Worm (Caenorhabditis elegans) whole organism, L3 larva: ENCODE measurements around the gene nhr-254.

Experiments
- ceh-16 ChIP-seq: sonication (generic microtip); optimal IDR thresholded peaks from 2 replicates; lab custom pipeline; 2017; ENCODE audit warnings: missing biosample characterization, missing genetic modification characterization
- daf-12 ChIP-seq: fragments of 150-350 bp; optimal IDR thresholded peaks from 2 replicates; lab custom pipeline; 2014; ENCODE audit warnings: missing biosample characterization, missing genetic modification reagents, missing genetic modification characterization
- elt-2 ChIP-seq: sonication (generic microtip); optimal IDR thresholded peaks from 2 replicates; lab custom pipeline; 2016; ENCODE audit warnings: missing genetic modification reagents, mild to moderate bottlenecking, missing genetic modification characterization, missing compliant biosample characterization
- eor-1 ChIP-seq, 2 experiments: fragments of 150-350 bp; optimal IDR thresholded peaks; 2 replicates each; lab custom pipeline; 2014 to 2018; ENCODE audit warnings: missing biosample characterization in 2 of 2, missing genetic modification characterization in 2 of 2
- fkh-10 ChIP-seq: sonication (generic microtip); optimal IDR thresholded peaks from 2 replicates; lab custom pipeline; 2017; ENCODE audit warnings: missing biosample characterization, missing genetic modification reagents, missing genetic modification characterization
- fos-1 ChIP-seq: fragments of 150-350 bp; optimal IDR thresholded peaks from 2 replicates; lab custom pipeline; 2014; ENCODE audit warnings: missing biosample characterization, missing genetic modification characterization
- hmg-11 ChIP-seq: sonication (generic microtip); optimal IDR thresholded peaks from 2 replicates; lab custom pipeline; 2016; ENCODE audit warnings: missing genetic modification characterization, missing compliant biosample characterization
- nhr-77 ChIP-seq: fragments of 150-350 bp; optimal IDR thresholded peaks from 2 replicates; lab custom pipeline; 2014; ENCODE audit warnings: missing biosample characterization, missing genetic modification characterization
- pqm-1 ChIP-seq: fragments of 150-350 bp; optimal IDR thresholded peaks from 2 replicates; lab custom pipeline; 2017; ENCODE audit warnings: missing biosample characterization, missing genetic modification characterization, inconsistent platforms
- skn-1 ChIP-seq: fragments of 150-350 bp; optimal IDR thresholded peaks from 2 replicates; lab custom pipeline; 2014; ENCODE audit warnings: missing biosample characterization, missing genetic modification characterization
- ztf-4 ChIP-seq: fragments of 150-350 bp; optimal IDR thresholded peaks from 2 replicates; lab custom pipeline; 2014; ENCODE audit warnings: missing biosample characterization, missing genetic modification characterization

Gene nhr-254

DNA sequence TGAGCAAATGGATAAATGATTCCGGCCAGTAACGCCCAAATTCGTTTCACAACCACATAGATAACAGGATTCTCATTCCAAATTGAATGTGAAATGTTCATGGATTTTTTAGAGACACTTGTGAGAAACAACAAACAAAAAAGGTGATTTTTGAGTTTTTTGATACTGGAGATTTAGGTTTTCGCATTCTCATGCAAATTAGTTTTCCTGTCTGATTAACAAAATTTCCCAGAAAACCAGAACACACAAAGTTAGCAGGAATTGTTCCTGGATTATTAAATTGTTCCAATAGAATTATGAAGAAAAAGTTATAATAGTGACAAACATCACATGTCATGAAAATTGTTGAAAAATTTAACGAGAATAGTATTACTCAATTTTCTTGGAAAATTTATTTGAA lies 50.8 kb downstream of the nhr-254 start, which contains the start of gene srh-33:
Gene srh-33 (minus strand): TSS at position 101 of the 400 bp plus-strand sequence.
- no peak for TF ChIP-seq fos-1 (tag; lab: Kevin White, UChicago)
- TF ChIP-seq skn-1 (tag; lab: Kevin White, UChicago), result no peak
- TF ChIP-seq elt-2, result no peak
- no peak for TF ChIP-seq fkh-10
- TF ChIP-seq ztf-4, result no peak
- no peak for TF ChIP-seq eor-1 (tag; optimal IDR thresholded peaks at IDR 0.05; lab: Kevin White, UChicago)
- TF ChIP-seq pqm-1 (tag; lab: Kevin White, UChicago), result no peak
- TF ChIP-seq hmg-11 (tag; lab: Kevin White, UChicago), result no peak
- no peak for TF ChIP-seq nhr-77 (tag; lab: Kevin White, UChicago)
- TF ChIP-seq daf-12 (tag; lab: Kevin White, UChicago), result no peak
- no peak for TF ChIP-seq ceh-16 (tag; lab: Kevin White, UChicago)
- TF ChIP-seq, all 47 proteins: peak for 0
